Fruit fly (Drosophila melanogaster) whole organism, embryonic: ENCODE data around the gene GILT3.

ENCODE experiments used
- Atf3 ChIP-seq: fragments of 200-800 bp; sonication (Bioruptor generic); optimal IDR thresholded peaks from 3 replicates; lab custom pipeline; 2016; ENCODE audit warnings: missing biosample characterization, missing genetic modification characterization
- BtbVII ChIP-seq: fragments of 200-800 bp; sonication (Bioruptor generic); optimal IDR thresholded peaks from 3 replicates; lab custom pipeline; 2017; ENCODE audit warnings: missing biosample characterization, mild to moderate bottlenecking, missing genetic modification characterization
- Bteb2 ChIP-seq: fragments of 200-800 bp; sonication (Bioruptor generic); optimal IDR thresholded peaks from 2 replicates; lab custom pipeline; 2016; ENCODE audit warnings: missing biosample characterization, missing genetic modification characterization
- CG10147 ChIP-seq: fragments of 200-800 bp; sonication (Bioruptor generic); optimal IDR thresholded peaks from 2 replicates; lab custom pipeline; 2019; ENCODE audit warnings: missing biosample characterization, mild to moderate bottlenecking, missing genetic modification characterization, moderate library complexity
- CG10979 ChIP-seq: fragments of 200-800 bp; sonication (Bioruptor generic); optimal IDR thresholded peaks from 2 replicates; lab custom pipeline; 2018; ENCODE audit warnings: missing biosample characterization, mild to moderate bottlenecking, missing genetic modification characterization, moderate library complexity
- CG11504 ChIP-seq: fragments of 200-800 bp; sonication (Bioruptor generic); optimal IDR thresholded peaks from 3 replicates; lab custom pipeline; 2019; ENCODE audit warnings: missing biosample characterization, mild to moderate bottlenecking, missing genetic modification characterization, moderate library complexity
- CG11723 ChIP-seq: fragments of 200-800 bp; sonication (Bioruptor generic); optimal IDR thresholded peaks from 2 replicates; lab custom pipeline; 2017; ENCODE audit warnings: missing biosample characterization, mild to moderate bottlenecking, missing genetic modification characterization
- CG13894 ChIP-seq: fragments of 200-800 bp; sonication (Bioruptor generic); optimal IDR thresholded peaks from 3 replicates; lab custom pipeline; 2018; ENCODE audit warnings: missing biosample characterization, mild to moderate bottlenecking, missing genetic modification characterization, moderate library complexity
- CG15696 ChIP-seq: fragments of 200-800 bp; sonication (Bioruptor generic); optimal IDR thresholded peaks from 2 replicates; lab custom pipeline; 2019; ENCODE audit warnings: missing biosample characterization, mild to moderate bottlenecking, missing genetic modification characterization, moderate library complexity
- CG17912 ChIP-seq: fragments of 200-800 bp; sonication (Bioruptor generic); optimal IDR thresholded peaks from 2 replicates; lab custom pipeline; 2018; ENCODE audit warnings: missing biosample characterization, mild to moderate bottlenecking, missing genetic modification characterization
- CG32532 ChIP-seq: fragments of 200-800 bp; sonication (Bioruptor generic); IDR thresholded peaks from 2 replicates; pipeline ENCODE4 v1.3.6; 2022; ENCODE audit warnings: missing biosample characterization, missing genetic modification characterization
- CG33213 ChIP-seq: fragments of 200-800 bp; sonication (Bioruptor generic); optimal IDR thresholded peaks from 3 replicates; lab custom pipeline; 2016; ENCODE audit warnings: missing biosample characterization, missing genetic modification characterization
- CG5180 ChIP-seq: fragments of 200-800 bp; sonication (Bioruptor generic); optimal IDR thresholded peaks from 3 replicates; lab custom pipeline; 2017; ENCODE audit warnings: missing biosample characterization, missing genetic modification characterization, mild to moderate bottlenecking, moderate library complexity, missing genetic modification reagents
- CG7556 ChIP-seq: fragments of 200-800 bp; sonication (Bioruptor generic); optimal IDR thresholded peaks from 2 replicates; lab custom pipeline; 2017; ENCODE audit warnings: missing biosample characterization, mild to moderate bottlenecking, missing genetic modification characterization
- CG7786 ChIP-seq: fragments of 200-800 bp; sonication (Bioruptor generic); optimal IDR thresholded peaks from 2 replicates; lab custom pipeline; 2016; ENCODE audit warnings: missing biosample characterization, missing genetic modification characterization
- CG7839 ChIP-seq: fragments of 200-800 bp; sonication (Bioruptor generic); optimal IDR thresholded peaks from 3 replicates; lab custom pipeline; 2018; ENCODE audit warnings: missing biosample characterization, mild to moderate bottlenecking, missing genetic modification characterization, moderate library complexity
- CG8281 ChIP-seq: fragments of 200-800 bp; sonication (Bioruptor generic); optimal IDR thresholded peaks from 2 replicates; lab custom pipeline; 2018; ENCODE audit warnings: missing biosample characterization, mild to moderate bottlenecking, missing genetic modification characterization, moderate library complexity
- CTCF ChIP-seq: fragments of 200-800 bp; sonication (Bioruptor generic); optimal IDR thresholded peaks from 2 replicates; lab custom pipeline; 2017; ENCODE audit warnings: missing biosample characterization, mild to moderate bottlenecking, missing genetic modification characterization, moderate library complexity
- Dp ChIP-seq: fragments of 200-800 bp; sonication (Bioruptor generic); optimal IDR thresholded peaks from 2 replicates; lab custom pipeline; 2018; ENCODE audit warnings: missing biosample characterization, mild to moderate bottlenecking, missing genetic modification characterization, moderate library complexity
- Elba2 ChIP-seq: fragments of 200-800 bp; sonication (Bioruptor generic); optimal IDR thresholded peaks from 3 replicates; lab custom pipeline; 2016; ENCODE audit warnings: missing biosample characterization, missing genetic modification characterization
- Ets65A ChIP-seq: fragments of 200-800 bp; sonication (Bioruptor generic); peaks from one replicate; lab custom pipeline; 2016; ENCODE audit warnings: missing biosample characterization, missing genetic modification characterization
- HLH4C ChIP-seq: fragments of 200-800 bp; sonication (Bioruptor generic); IDR thresholded peaks from 3 replicates; pipeline ENCODE4 v1.3.6; 2022; ENCODE audit warnings: missing biosample characterization, missing genetic modification characterization; ENCODE audit not compliant: partially characterized antibody
- Med ChIP-seq: fragments of 200-800 bp; sonication (Bioruptor generic); peaks from one replicate; lab custom pipeline; 2016; ENCODE audit warnings: missing biosample characterization, missing genetic modification characterization, mild to moderate bottlenecking, inconsistent platforms, moderate library complexity
- Ravus ChIP-seq: fragments of 200-800 bp; sonication (Bioruptor generic); IDR thresholded peaks from 2 replicates; pipeline ENCODE4 v1.3.6; 2022; ENCODE audit warnings: missing biosample characterization, missing genetic modification characterization
- bowl ChIP-seq: fragments of 200-800 bp; sonication (Bioruptor generic); IDR thresholded peaks from 2 replicates; pipeline ENCODE4 v1.3.6; 2022; ENCODE audit warnings: missing biosample characterization, missing genetic modification characterization
- chinmo ChIP-seq: fragments of 200-800 bp; sonication (Bioruptor generic); IDR thresholded peaks from 4 replicates; pipeline ENCODE4 v1.3.6; 2022; ENCODE audit warnings: missing biosample characterization, missing genetic modification characterization; ENCODE audit not compliant: partially characterized antibody
- corto ChIP-seq: fragments of 200-800 bp; sonication (Bioruptor generic); optimal IDR thresholded peaks from 2 replicates; lab custom pipeline; 2016; ENCODE audit warnings: missing biosample characterization, mild to moderate bottlenecking, missing genetic modification characterization, moderate library complexity
- crp ChIP-seq, 2 experiments: fragments of 200-800 bp; sonication (Bioruptor generic); optimal IDR thresholded peaks; 2 replicates in 1 of 2; 3 replicates in 1 of 2; lab custom pipeline; 2017; ENCODE audit warnings: missing biosample characterization in 2 of 2, missing genetic modification characterization in 2 of 2, mild to moderate bottlenecking in 1 of 2, moderate library complexity in 1 of 2
- dysf ChIP-seq: fragments of 200-800 bp; sonication (Bioruptor generic); IDR thresholded peaks from 3 replicates; pipeline ENCODE4 v1.3.6; 2022; ENCODE audit warnings: missing biosample characterization, missing genetic modification characterization
- en ChIP-seq: fragments of 200-800 bp; sonication (Bioruptor generic); optimal IDR thresholded peaks from 2 replicates; lab custom pipeline; 2016; ENCODE audit warnings: missing biosample characterization, missing genetic modification characterization
- ewg ChIP-seq: fragments of 200-800 bp; sonication (Bioruptor generic); optimal IDR thresholded peaks from 3 replicates; lab custom pipeline; 2017; ENCODE audit warnings: mild to moderate bottlenecking, missing biosample characterization, missing genetic modification reagents, missing genetic modification characterization
- ken ChIP-seq: fragments of 200-800 bp; sonication (Bioruptor generic); IDR thresholded peaks from 3 replicates; pipeline ENCODE4 v1.3.6; 2022; ENCODE audit warnings: missing biosample characterization, missing genetic modification characterization
- rib ChIP-seq: fragments of 200-800 bp; sonication (Bioruptor generic); IDR thresholded peaks from 2 replicates; pipeline ENCODE4 v1.3.6; 2022; ENCODE audit warnings: missing biosample characterization, missing genetic modification characterization
- sd ChIP-seq: fragments of 200-800 bp; sonication (Bioruptor generic); optimal IDR thresholded peaks from 3 replicates; lab custom pipeline; 2018; ENCODE audit warnings: missing biosample characterization, mild to moderate bottlenecking, missing genetic modification characterization, moderate library complexity
- vvl ChIP-seq: fragments of 200-800 bp; sonication (Bioruptor generic); IDR thresholded peaks from 2 replicates; pipeline ENCODE4 v1.3.6; 2022; ENCODE audit warnings: missing biosample characterization, missing genetic modification characterization
- wek ChIP-seq: fragments of 200-800 bp; sonication (Bioruptor generic); optimal IDR thresholded peaks from 3 replicates; lab custom pipeline; 2018; ENCODE audit warnings: missing biosample characterization, mild to moderate bottlenecking, missing genetic modification characterization, moderate library complexity

The GILT3 gene

DNA sequence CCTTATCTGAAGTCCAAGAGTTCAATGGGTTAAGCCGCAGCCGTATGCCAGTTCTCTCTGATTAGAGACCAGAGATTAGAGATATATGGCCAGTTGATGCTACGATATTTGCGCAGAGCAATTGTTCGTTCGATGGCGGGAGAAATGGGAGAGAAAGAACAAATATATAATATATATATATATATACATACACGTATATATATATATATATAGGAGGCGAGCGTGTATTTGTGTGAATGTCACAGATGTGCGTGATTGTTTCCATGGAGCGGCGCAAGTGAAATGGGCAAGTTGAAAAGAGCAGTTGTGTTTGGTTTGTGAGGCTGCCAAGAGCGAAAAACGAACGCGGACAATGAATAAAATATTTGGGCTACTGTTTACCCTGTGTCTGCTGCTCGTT lies at the start of gene GILT3:
GILT3 (plus strand) TSS at position 301 of the 400 bp plus-strand sequence.
- TF ChIP-seq CG11504 (no peak), rib (GFP tag; lab: Robert Waterston, UW) (no peak), Med (GFP tag; lab: Kevin White, UChicago) (peak; percentile 6), CG7556 (GFP tag; lab: Kevin White, UChicago) (no peak), Atf3 (GFP tag; lab: Kevin White, UChicago) (no peak), Elba2 (GFP tag; lab: Kevin White, UChicago) (no peak), CG7786 (GFP tag; lab: Kevin White, UChicago) (no peak), ewg (GFP tag; lab: Kevin White, UChicago) (no peak), CG32532 (GFP tag; lab: Robert Waterston, UW) (0 out of 2 replicates have a peak, but pooled peaks have one; percentile 25), ken (GFP tag; lab: Robert Waterston, UW) (no peak), CG11723 (GFP tag; lab: Kevin White, UChicago) (no peak)
- TF ChIP-seq, all 482 proteins: peak for 2

DNA sequence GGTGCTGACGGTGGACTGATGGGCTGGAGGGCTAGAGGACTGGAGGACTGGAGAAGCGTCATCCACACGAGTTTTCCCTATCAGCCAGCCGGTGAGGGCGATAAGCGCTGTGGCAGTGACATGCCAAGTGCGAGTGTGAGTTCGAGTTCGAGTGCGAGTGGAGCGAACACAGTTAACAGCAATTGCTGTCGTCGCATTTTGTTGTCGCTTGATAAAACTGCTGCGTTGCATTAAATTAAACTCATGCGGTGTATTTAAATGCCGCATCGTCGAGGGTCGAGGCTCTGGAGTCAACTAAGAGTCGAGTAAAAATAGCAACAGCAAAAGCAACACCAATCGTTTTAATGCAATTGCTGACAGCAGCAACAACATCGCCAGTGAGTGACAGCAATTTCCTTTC lies 47.6 kb upstream of the GILT3 start:
- TF ChIP-seq BtbVII (GFP tag; lab: Kevin White, UChicago) = no peak
- TF ChIP-seq chinmo (GFP tag; lab: Robert Waterston, UW) = 0 out of 4 replicates have a peak, but pooled peaks have one; percentile 11
- peak; percentile 38 for TF ChIP-seq CG5180 (GFP tag; lab: Kevin White, UChicago)

DNA sequence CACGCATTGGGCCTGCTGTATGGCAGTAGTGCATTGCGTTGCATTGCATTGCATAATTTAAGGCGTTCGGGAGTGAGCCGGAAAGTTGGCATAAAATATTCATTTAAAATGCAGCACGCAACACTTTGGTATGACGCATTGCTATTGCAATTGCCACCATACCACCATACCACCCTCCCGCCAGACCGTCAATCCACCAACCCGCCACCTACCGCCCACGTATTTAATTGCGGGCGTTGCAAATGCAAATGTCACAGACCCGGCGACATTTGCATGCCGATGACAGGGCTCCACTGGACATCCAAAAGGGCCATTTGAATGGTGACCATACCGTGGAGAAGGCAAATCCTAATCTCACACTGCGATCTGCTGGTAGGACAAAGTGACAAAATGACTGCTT lies 42.4 kb upstream of the GILT3 start:
- TF ChIP-seq sd (tag; lab: Kevin White, UChicago) = no peak
- TF ChIP-seq CG15696 (tag; lab: Kevin White, UChicago) = no peak
- no peak for TF ChIP-seq CG10147
- no peak for TF ChIP-seq en (GFP tag; lab: Kevin White, UChicago)
- peak; percentile 72 for TF ChIP-seq CTCF (GFP tag; lab: Kevin White, UChicago)
- peak; percentile 41 for TF ChIP-seq CG10979
- TF ChIP-seq corto (GFP tag; lab: Kevin White, UChicago) = no peak
- no peak for TF ChIP-seq CG17912 (GFP tag; lab: Kevin White, UChicago)
- no peak for TF ChIP-seq Dp (GFP tag; lab: Kevin White, UChicago)
- TF ChIP-seq Ravus (GFP tag; lab: Robert Waterston, UW) = no peak
- no peak for TF ChIP-seq BtbVII (GFP tag; lab: Kevin White, UChicago)
- no peak for TF ChIP-seq crp (GFP tag; optimal IDR thresholded peaks at IDR 0.05; lab: Kevin White, UChicago)
- TF ChIP-seq Bteb2 (GFP tag; lab: Kevin White, UChicago) = no peak
- TF ChIP-seq CG33213 = no peak
- 0 out of 3 replicates have a peak, but pooled peaks have one; percentile 25 for TF ChIP-seq HLH4C (GFP tag; lab: Robert Waterston, UW)
- peak; percentile 20; the same call in 1 of the 2 replicates for TF ChIP-seq vvl (GFP tag; lab: Robert Waterston, UW)
- peak; percentile 45 for TF ChIP-seq CG8281 (tag; lab: Kevin White, UChicago)
- TF ChIP-seq CG7839 (tag; lab: Kevin White, UChicago) = no peak
- TF ChIP-seq dysf (GFP tag; lab: Robert Waterston, UW) = 0 out of 3 replicates have a peak, but pooled peaks have one; percentile 32
- TF ChIP-seq wek (GFP tag; lab: Kevin White, UChicago) = no peak
- TF ChIP-seq CG13894 (tag; lab: Kevin White, UChicago) = no peak

DNA sequence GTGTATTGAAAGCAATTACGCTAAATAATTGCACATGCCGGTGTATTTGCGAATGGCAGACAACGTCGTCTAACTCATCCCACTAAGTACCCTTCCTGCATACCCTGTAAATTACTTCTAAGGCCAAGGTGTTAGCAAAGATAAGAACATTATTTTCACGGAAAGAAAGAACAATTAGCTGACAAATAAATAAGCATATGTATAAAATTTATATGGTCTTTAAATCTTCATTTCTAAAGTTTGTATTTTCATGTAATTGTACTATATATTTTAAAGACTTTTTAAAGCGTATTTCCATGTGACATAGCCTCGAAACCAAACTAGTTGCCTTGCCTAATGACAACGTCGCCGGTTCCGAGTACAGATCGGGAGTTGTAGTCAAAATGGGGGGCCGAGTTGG lies 39.9 kb upstream of the GILT3 start:
- TF ChIP-seq Ets65A (GFP tag; lab: Kevin White, UChicago) (peak; percentile 20), bowl (GFP tag; lab: Robert Waterston, UW) (no peak)
